Worm (Caenorhabditis elegans) whole organism, early embryonic: ENCODE data around the gene ptc-3.

Experiments
- B0310.2 ChIP-seq: sonication (generic microtip); optimal IDR thresholded peaks from 2 replicates; lab custom pipeline; 2016; ENCODE audit warnings: mild to moderate bottlenecking, missing genetic modification characterization, missing compliant biosample characterization
- F13C5.2 ChIP-seq: sonication (generic microtip); optimal IDR thresholded peaks from 2 replicates; lab custom pipeline; 2017; ENCODE audit warnings: mild to moderate bottlenecking, missing genetic modification characterization, inconsistent platforms, missing compliant biosample characterization
- aly-1 ChIP-seq: sonication (generic microtip); optimal IDR thresholded peaks from 2 replicates; lab custom pipeline; 2016; ENCODE audit warnings: missing genetic modification characterization, missing compliant biosample characterization
- ama-1 ChIP-seq: fragments of 150-350 bp; optimal IDR thresholded peaks from 2 replicates; lab custom pipeline; 2014
- ceh-13 ChIP-seq: fragments of 200-800 bp; sonication (Bioruptor generic); optimal IDR thresholded peaks from 2 replicates; lab custom pipeline; 2018; ENCODE audit warnings: mild to moderate bottlenecking, missing genetic modification characterization, missing compliant biosample characterization
- ceh-36 ChIP-seq: sonication (generic microtip); optimal IDR thresholded peaks from 2 replicates; lab custom pipeline; 2016; ENCODE audit warnings: missing genetic modification characterization, inconsistent platforms, missing compliant biosample characterization
- ets-7 ChIP-seq: sonication (generic microtip); optimal IDR thresholded peaks from 2 replicates; lab custom pipeline; 2016; ENCODE audit warnings: missing genotype, missing genetic modification characterization, missing compliant biosample characterization
- flt-1 ChIP-seq: fragments of 200-800 bp; sonication (Bioruptor generic); IDR thresholded peaks from 2 replicates; pipeline ENCODE4 v1.3.6; 2022; ENCODE audit warnings: missing genetic modification characterization, missing compliant biosample characterization
- hmbx-1 ChIP-seq: sonication (generic microtip); optimal IDR thresholded peaks from 2 replicates; lab custom pipeline; 2016; ENCODE audit warnings: mild to moderate bottlenecking, missing genetic modification characterization, missing compliant biosample characterization
- hmg-4 ChIP-seq: fragments of 200-800 bp; sonication (Bioruptor generic); optimal IDR thresholded peaks from 2 replicates; lab custom pipeline; 2018; ENCODE audit warnings: mild to moderate bottlenecking, missing genetic modification characterization, missing compliant biosample characterization
- hnd-1 ChIP-seq: sonication (generic microtip); optimal IDR thresholded peaks from 2 replicates; lab custom pipeline; 2016; ENCODE audit warnings: missing genetic modification characterization, missing compliant biosample characterization
- pes-1 ChIP-seq: fragments of 200-800 bp; sonication (Bioruptor generic); IDR thresholded peaks from 2 replicates; pipeline ENCODE4 v1.3.6; 2022; ENCODE audit warnings: missing genetic modification reagents, missing genetic modification characterization, missing compliant biosample characterization
- scrt-1 ChIP-seq: fragments of 200-800 bp; sonication (Bioruptor generic); IDR thresholded peaks from 2 replicates; pipeline ENCODE4 v1.3.6; 2022; ENCODE audit warnings: missing genetic modification characterization, missing compliant biosample characterization
- sea-1 ChIP-seq: fragments of 200-800 bp; sonication (Bioruptor generic); conservative IDR thresholded peaks from 2 replicates; pipeline ENCODE4 v1.3.6; 2022; ENCODE audit warnings: missing genetic modification characterization, missing compliant biosample characterization
- tbx-11 ChIP-seq: fragments of 200-800 bp; sonication (Bioruptor generic); IDR thresholded peaks from 2 replicates; pipeline ENCODE4 v1.3.6; 2022; ENCODE audit warnings: missing genetic modification characterization, missing compliant biosample characterization
- tbx-37 ChIP-seq: fragments of 200-800 bp; sonication (Bioruptor generic); conservative IDR thresholded peaks from 2 replicates; pipeline ENCODE4 v1.3.6; 2022; ENCODE audit warnings: missing genetic modification reagents, missing genetic modification characterization, missing compliant biosample characterization
- tra-4 ChIP-seq: sonication (generic microtip); optimal IDR thresholded peaks from 2 replicates; lab custom pipeline; 2017; ENCODE audit warnings: missing genetic modification characterization, missing compliant biosample characterization

ptc-3 gene

DNA sequence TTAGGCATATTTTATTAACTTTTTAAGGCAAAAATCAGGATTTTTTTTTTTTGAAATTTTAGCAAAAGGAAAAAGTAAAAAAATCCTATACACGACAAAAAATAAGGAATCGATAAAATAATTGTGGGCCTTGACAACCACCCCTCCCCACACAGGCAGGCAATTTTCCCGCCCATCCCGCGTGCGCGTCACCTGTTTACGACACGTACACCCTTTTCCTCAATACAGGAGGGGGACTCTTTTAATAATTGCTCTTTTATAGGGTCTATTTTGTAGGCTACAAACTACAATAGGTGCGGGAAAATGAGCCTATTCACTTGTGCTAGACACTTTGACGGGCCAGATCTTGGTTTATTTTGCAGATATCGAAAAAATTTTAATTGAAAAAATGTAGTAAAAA lies 19.9 kb downstream of the ptc-3 start:
- no peak for TF ChIP-seq hnd-1
- TF ChIP-seq tbx-37 (GFP tag; lab: Robert Waterston, UW) = no peak
- TF ChIP-seq sea-1 = no peak; the same call in 1 of the 2 replicates
- TF ChIP-seq ceh-36 (tag; lab: Kevin White, UChicago) = no peak
- TF ChIP-seq hmg-4 (GFP tag; lab: Kevin White, UChicago) = peak; percentile 9
- no peak for TF ChIP-seq B0310.2
- no peak for TF ChIP-seq pes-1 (GFP tag; lab: Robert Waterston, UW)

DNA sequence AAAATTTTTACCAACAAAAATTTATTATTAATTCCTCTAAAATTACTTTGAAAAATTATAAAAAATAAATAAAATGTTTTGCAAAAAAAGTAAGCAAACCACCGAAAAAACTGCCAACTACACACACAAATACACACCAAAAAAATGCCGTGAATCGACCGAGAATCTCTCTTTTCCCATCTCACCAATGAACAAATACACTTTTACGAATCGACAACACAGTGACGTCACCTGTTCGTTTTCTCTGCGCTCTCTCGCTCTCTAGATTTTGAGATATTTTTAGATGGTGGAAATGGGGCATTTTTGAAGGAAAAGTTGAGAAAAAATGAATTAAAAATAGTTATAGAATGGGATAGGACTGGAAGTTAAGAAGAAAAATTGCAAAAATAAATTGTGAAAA lies 20.3 kb downstream of the ptc-3 start:
- no peak for TF ChIP-seq hmbx-1 (tag; lab: Kevin White, UChicago)

DNA sequence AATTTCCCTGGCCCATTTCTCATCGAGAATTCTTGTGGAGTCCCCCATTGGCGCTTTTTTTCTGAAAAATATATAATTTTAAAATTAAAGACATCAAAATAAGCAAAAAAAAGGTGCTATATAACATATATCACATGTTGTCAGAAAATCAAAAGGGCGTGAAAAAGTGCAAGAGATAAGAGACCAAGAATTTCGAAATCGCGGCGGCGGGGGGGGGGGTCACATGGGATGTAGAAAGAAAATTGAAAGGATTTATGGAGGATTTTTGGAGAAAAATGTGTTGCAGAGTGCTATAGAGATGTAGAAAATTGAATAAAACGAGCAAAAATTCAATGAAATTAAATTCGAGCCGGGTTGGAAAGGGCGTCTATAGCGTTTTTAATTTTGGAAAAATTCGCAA lies 21.2 kb downstream of the ptc-3 start, which contains the start of gene K12H6.6:
Gene K12H6.6, minus strand, starts transcription at position 61 of the 400 bp plus-strand sequence.
- no peak for TF ChIP-seq ceh-36 (tag; lab: Kevin White, UChicago)
- no peak for TF ChIP-seq aly-1 (tag; lab: Kevin White, UChicago)
- TF ChIP-seq tbx-37 (GFP tag; lab: Robert Waterston, UW) = no peak

DNA sequence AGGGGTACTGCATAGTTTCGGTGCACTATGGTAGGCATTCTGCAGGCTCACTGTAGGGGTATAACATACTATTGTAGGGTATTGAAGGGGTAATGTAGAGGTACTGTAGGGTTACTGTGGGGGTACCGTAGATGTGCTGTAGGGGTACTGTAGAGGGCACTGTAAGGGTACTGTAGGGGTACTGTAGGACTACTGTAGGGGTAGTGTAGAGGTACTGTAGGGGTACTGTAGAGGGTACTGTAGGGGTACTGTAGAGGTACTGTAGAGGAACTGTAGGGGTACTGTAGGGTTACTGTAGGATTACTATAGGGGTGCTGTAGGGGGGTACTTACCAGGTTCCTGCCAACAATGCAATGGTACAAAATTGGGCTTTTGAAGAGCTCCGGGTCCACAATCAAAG lies 22.2 kb downstream of the ptc-3 start:
- TF ChIP-seq ceh-13 (GFP tag; lab: Kevin White, UChicago) (no peak), hmbx-1 (tag; lab: Kevin White, UChicago) (no peak), pes-1 (GFP tag; lab: Robert Waterston, UW) (no peak), hnd-1 (no peak), tra-4 (tag; lab: Kevin White, UChicago) (no peak), hmg-4 (GFP tag; lab: Kevin White, UChicago) (no peak), tbx-37 (GFP tag; lab: Robert Waterston, UW) (no peak), ets-7 (tag; lab: Kevin White, UChicago) (no peak), aly-1 (tag; lab: Kevin White, UChicago) (no peak), F13C5.2 (tag; lab: Kevin White, UChicago) (no peak), scrt-1 (GFP tag; lab: Robert Waterston, UW) (no peak), tbx-11 (GFP tag; lab: Robert Waterston, UW) (no peak), ceh-36 (tag; lab: Kevin White, UChicago) (no peak), B0310.2 (no peak)

DNA sequence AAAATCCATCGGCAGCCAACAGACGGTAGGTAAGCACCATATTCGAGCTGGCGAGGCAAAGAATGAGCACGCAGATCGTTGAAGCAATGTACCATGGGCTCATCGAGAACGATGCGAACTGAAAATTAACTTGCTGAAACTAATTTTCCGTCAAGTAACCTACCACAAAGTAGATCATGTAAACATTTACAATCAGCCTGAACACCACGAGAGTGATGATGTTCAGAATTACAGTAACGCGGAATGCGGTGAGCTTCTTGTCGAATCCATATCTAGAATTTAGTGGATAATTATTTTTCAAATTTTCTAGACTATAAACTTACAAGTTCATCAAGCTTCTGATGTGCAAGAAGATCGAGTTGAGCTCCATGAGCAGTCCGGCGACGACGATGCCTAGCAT lies 22.9 kb downstream of the ptc-3 start:
- TF ChIP-seq scrt-1 (GFP tag; lab: Robert Waterston, UW) = no peak
- TF ChIP-seq ceh-36 (tag; lab: Kevin White, UChicago) = no peak
- no peak for TF ChIP-seq ama-1 (lab: Kevin White, UChicago)
- TF ChIP-seq ets-7 (tag; lab: Kevin White, UChicago) = no peak
- no peak for TF ChIP-seq aly-1 (tag; lab: Kevin White, UChicago)

DNA sequence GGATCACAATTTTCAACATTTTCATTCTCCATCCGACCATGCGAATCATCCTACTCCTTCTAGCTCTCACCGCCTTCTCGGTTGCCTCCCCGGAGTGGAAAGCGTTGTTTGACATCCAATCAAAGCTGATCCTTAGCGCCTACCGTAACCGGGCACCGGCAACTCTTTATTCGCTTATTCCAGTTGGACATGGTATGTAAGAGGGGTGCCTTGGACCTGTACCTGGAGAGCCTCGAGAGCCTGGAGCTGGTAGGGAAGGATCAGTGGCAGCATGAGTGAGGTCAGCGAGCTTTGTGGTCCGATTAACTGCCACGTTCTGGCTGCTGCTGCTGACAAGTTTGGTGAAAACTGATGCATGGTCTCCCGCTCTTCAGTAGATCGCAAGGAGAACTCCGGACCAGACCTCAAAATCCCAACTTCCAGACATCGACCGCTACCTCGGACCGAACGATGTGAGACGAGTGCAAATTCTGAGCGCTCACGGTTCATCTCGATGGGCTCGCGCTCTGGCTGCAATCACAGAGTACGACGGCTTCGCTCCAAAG lies 24.5 kb downstream of the ptc-3 start, which contains the start of gene K12H6.8:
Gene K12H6.8, plus strand, starts transcription at position 38 of the 545 bp plus-strand sequence.
- TF ChIP-seq F13C5.2 (tag; lab: Kevin White, UChicago) (no peak), flt-1 (no peak), ama-1 (lab: Kevin White, UChicago) (peak; percentile 73)

DNA sequence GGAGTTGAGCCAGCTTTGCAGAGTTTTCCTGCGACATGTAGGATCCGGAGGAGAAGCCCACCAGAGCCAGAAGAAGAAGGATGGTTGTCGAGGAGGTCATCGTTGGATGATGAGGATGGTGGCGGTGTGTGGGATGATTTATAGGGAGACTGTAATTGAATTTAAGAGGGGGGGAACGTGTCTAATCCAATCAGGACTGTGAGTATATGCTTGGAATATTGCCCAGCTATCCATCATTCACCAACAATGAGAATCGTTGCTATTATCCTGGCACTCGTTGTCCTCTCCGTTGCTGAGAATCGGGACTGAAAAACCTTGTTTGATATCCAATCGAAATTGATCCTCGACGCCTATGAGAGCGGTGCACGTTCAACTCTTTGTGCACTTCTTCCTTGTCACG lies 26.3 kb downstream of the ptc-3 start, which contains the start of gene K12H6.5:
Gene K12H6.5, minus strand, starts transcription at position 101 of the 400 bp plus-strand sequence.
- TF ChIP-seq ama-1 (lab: Kevin White, UChicago) (no peak), tbx-11 (GFP tag; lab: Robert Waterston, UW) (no peak), F13C5.2 (tag; lab: Kevin White, UChicago) (no peak), pes-1 (GFP tag; lab: Robert Waterston, UW) (no peak), ets-7 (tag; lab: Kevin White, UChicago) (no peak), tbx-37 (GFP tag; lab: Robert Waterston, UW) (no peak), flt-1 (no peak), tra-4 (tag; lab: Kevin White, UChicago) (no peak), hmg-4 (GFP tag; lab: Kevin White, UChicago) (no peak), hmbx-1 (tag; lab: Kevin White, UChicago) (no peak), sea-1 (no peak), hnd-1 (no peak), scrt-1 (GFP tag; lab: Robert Waterston, UW) (no peak), ceh-13 (GFP tag; lab: Kevin White, UChicago) (no peak), aly-1 (tag; lab: Kevin White, UChicago) (no peak), B0310.2 (no peak)

DNA sequence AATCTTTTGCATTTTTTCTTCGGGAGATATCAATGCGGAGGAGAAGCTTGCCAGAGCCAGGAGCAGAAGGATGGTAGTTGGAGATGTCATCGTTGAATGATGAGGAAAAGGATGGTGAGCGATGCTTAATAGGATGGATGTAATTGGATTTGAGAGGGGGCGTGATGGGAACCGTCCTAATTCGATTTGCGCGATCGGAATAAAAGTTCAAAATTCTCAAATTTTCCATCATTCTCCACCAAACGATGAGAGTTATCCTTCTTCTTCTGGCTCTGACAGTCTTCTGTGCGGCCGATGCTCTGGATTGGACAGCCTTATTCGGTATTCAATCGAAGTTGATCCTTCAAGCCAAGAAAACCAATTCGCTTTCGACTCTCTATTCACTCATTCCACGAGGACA lies 28.2 kb downstream of the ptc-3 start, which contains the start of the genes K12H6.4 and K12H6.9:
Gene K12H6.4, minus strand, starts transcription at position 101 of the 400 bp plus-strand sequence.
Gene K12H6.9, plus strand, starts transcription at position 236 of the 400 bp plus-strand sequence.
- no peak for TF ChIP-seq ets-7 (tag; lab: Kevin White, UChicago)
- TF ChIP-seq ama-1 (lab: Kevin White, UChicago) = no peak
- TF ChIP-seq ceh-36 (tag; lab: Kevin White, UChicago) = no peak
- no peak for TF ChIP-seq hnd-1
- no peak for TF ChIP-seq tbx-11 (GFP tag; lab: Robert Waterston, UW)
- TF ChIP-seq aly-1 (tag; lab: Kevin White, UChicago) = no peak
- no peak for TF ChIP-seq flt-1
- no peak for TF ChIP-seq hmg-4 (GFP tag; lab: Kevin White, UChicago)
- no peak for TF ChIP-seq sea-1
- no peak for TF ChIP-seq ceh-13 (GFP tag; lab: Kevin White, UChicago)
- no peak for TF ChIP-seq B0310.2
